Worm (Caenorhabditis elegans) whole organism, L4/young adult: ENCODE data around the gene gadr-3.

Source experiments
- dao-5 ChIP-seq: sonication (generic microtip); optimal IDR thresholded peaks from 2 replicates; lab custom pipeline; 2016; ENCODE audit warnings: missing genotype, missing genetic modification characterization, moderate library complexity, missing compliant biosample characterization
- him-1 ChIP-seq: sonication (generic microtip); optimal IDR thresholded peaks from 2 replicates; lab custom pipeline; 2016; ENCODE audit warnings: missing genotype, missing genetic modification reagents, missing genetic modification characterization, missing compliant biosample characterization

DNA sequence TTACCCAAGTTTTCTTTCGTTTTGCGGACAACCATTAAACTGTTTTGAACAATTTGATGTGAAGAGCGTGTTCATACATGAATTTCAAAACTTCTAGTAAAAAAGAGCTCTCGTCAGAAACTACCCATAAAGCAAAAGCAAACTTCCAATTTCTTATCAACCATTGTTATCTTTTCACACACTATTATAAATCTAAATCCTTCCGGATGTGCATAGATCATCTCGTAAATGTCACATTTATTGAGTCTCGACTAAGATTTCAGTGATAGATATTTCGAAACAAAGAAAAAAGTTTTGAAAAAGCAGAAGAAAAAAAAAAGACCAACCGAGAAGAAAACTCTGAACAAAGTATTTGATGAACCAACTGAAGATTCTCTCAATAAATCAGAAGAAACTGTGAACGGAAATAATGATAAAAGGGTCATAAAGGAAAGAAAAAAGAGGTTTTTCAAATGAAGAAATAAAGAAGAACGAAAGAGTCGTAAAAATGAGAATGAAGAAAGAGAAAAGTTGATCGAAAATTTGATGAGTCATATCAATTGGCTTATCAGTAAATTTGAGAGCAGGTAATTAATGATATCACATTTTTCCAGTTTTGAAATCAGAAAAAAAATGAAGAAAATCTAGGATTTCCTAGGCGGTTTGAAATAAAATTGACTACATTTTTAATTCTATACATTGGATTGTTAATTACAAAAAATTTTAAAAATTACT lies 4.8 kb upstream of the gadr-3 start:
- TF ChIP-seq him-1 (tag; lab: Kevin White, UChicago): no peak
- no peak for TF ChIP-seq dao-5
